Worm (Caenorhabditis elegans): ENCODE data around the gene mct-5.

ce11 chrII:7121762-7122292, 23.4 kb upstream of the mct-5 start, which contains the start of gene F10E7.2:
- TF ChIP-seq lin-13 (GFP tag; optimal IDR thresholded peaks at IDR 0.05) (no peak), unc-130 (tag; optimal IDR thresholded peaks at IDR 0.05) (no peak), nhr-77 (tag; optimal IDR thresholded peaks at IDR 0.05) (no peak), unc-86 (tag; optimal IDR thresholded peaks at IDR 0.05) (no peak), snpc-4 (tag; optimal IDR thresholded peaks at IDR 0.05) (no peak), vab-15 (tag; optimal IDR thresholded peaks at IDR 0.05) (no peak), ama-1 (optimal IDR thresholded peaks at IDR 0.05) (no peak), fos-1 (tag; optimal IDR thresholded peaks at IDR 0.05) (no peak), ceh-63 (GFP tag; optimal IDR thresholded peaks at IDR 0.05) (no peak), unc-62 (GFP tag; optimal IDR thresholded peaks at IDR 0.05) (no peak)

Data from whole organism, L1 larva.